Fruit fly (Drosophila melanogaster): Measurements from ENCODE around the gene pros.

pros gene

DNA sequence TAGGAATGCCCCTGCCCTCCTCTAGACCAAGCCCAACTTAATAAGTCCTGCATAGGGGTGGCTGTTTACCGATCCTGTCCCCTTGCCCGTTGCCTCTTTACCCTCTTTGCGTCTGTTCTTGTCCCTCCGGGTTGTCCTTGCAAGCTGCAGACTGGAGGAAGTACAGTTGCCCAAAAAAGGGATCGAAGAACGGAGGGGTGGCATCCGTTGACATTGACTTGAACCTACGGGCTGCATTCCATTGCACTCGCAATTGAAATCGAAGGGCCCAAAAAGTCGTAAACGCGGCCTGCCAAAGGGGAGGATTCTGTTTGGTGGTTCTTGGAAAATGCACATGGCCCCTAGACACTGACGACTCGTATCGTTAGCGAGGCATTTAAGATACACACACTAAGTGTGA is 42.1 kb downstream of the pros start:
- TF ChIP-seq Myc (optimal IDR thresholded peaks at IDR 0.05) (no peak), ttk (optimal IDR thresholded peaks at IDR 0.05) (no peak), psq (optimal IDR thresholded peaks at IDR 0.05) (no peak), Sin3A (optimal IDR thresholded peaks at IDR 0.05) (no peak), insv (optimal IDR thresholded peaks at IDR 0.05) (no peak), h (optimal IDR thresholded peaks at IDR 0.05) (no peak)

dm6 chr3R:11370805-11371204 is 42.5 kb downstream of the pros start:
- TF ChIP-seq Sin3A (optimal IDR thresholded peaks at IDR 0.05) (no peak), ttk (optimal IDR thresholded peaks at IDR 0.05) (no peak), insv (optimal IDR thresholded peaks at IDR 0.05) (no peak), Myc (optimal IDR thresholded peaks at IDR 0.05) (no peak), psq (optimal IDR thresholded peaks at IDR 0.05) (no peak)

DNA sequence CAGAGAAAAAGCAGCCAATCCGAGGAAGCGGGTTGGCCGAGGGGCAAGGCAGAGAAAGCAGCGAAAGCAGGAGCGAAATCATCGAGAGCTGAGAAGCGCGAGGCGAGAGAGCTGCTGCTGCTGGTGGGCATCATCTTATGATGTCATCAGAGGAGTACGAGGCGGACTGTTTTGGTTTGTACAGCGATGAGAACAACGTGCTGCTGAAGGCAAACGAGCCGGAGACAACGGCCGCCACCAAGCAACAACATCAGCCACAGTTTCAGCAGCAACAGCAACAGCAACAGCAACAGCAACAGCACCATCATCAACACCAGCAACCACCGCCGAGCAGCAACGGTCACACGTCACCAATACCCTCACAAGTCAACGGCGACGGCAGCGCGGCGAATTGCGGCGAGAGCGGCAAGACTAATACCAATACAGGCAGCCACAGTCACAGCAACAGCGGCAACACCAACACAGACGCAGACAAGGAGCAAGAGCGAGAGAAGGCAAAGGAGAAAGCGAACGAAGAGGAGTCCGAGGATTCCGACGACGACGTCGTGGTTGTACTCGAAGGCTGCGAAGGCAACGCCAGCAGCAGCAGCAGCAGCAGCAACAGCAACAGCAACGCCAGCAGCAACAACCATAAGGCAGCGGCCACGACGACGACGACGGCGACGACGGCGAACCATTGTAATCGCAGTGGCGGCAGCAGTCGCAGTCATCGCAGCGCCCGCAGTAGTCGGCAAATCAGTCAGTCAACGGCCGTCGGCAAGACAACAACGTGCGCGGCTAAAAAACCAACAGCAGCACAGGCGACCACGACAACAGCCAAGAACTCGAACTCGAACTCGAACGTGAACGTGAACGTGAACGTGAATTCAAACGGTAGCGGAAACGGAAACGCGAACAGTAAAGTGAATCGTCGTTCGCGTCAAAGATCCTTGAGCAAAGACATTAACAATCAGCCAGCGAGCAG is 44.1 kb downstream of the pros start:
- no peak for TF ChIP-seq Sin3A (optimal IDR thresholded peaks at IDR 0.05)
- TF ChIP-seq h (optimal IDR thresholded peaks at IDR 0.05), result no peak
- no peak for TF ChIP-seq Myc (optimal IDR thresholded peaks at IDR 0.05)
- no peak for TF ChIP-seq ttk (optimal IDR thresholded peaks at IDR 0.05)
- no peak for TF ChIP-seq insv (optimal IDR thresholded peaks at IDR 0.05)
- TF ChIP-seq psq (optimal IDR thresholded peaks at IDR 0.05), result no peak

- TF ChIP-seq insv (optimal IDR thresholded peaks at IDR 0.05) (no peak), psq (optimal IDR thresholded peaks at IDR 0.05) (no peak), ttk (optimal IDR thresholded peaks at IDR 0.05) (no peak), Sin3A (optimal IDR thresholded peaks at IDR 0.05) (no peak), h (optimal IDR thresholded peaks at IDR 0.05) (no peak), Myc (optimal IDR thresholded peaks at IDR 0.05) (no peak)
These were observed 46.9 kb downstream of the pros start for dm6 chr3R:11375142-11375541.

DNA sequence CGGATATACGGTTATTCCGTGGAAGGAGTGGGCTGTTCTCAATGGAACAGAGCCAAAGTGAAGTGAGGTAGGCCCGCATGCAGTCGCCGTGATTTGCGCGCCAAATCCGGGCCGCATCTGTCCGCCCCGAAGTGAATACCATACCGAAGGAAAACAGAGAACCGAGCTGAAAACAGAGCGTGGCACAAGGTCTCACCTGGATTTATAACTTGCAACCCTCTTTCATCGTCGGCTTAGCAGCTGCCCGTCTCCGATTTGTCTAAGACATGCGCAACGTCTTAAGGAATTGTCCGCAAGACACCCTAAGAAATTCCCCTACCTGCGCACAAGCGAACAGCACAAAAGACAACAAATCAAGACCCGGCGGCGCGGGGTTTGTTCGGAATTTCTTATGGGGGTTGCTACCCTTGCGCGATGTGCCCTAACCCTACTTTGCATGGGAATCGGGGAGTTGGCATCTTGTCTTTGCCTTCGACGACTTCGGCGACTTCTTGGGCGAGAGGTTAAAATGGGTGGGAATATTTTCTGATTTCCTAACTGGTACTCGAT is 50.4 kb downstream of the pros start:
- TF ChIP-seq h (optimal IDR thresholded peaks at IDR 0.05), result no peak
- TF ChIP-seq ttk (optimal IDR thresholded peaks at IDR 0.05), result no peak
- no peak for TF ChIP-seq Myc (optimal IDR thresholded peaks at IDR 0.05)
- no peak for TF ChIP-seq insv (optimal IDR thresholded peaks at IDR 0.05)
- TF ChIP-seq Sin3A (optimal IDR thresholded peaks at IDR 0.05), result no peak
- no peak for TF ChIP-seq psq (optimal IDR thresholded peaks at IDR 0.05)

DNA sequence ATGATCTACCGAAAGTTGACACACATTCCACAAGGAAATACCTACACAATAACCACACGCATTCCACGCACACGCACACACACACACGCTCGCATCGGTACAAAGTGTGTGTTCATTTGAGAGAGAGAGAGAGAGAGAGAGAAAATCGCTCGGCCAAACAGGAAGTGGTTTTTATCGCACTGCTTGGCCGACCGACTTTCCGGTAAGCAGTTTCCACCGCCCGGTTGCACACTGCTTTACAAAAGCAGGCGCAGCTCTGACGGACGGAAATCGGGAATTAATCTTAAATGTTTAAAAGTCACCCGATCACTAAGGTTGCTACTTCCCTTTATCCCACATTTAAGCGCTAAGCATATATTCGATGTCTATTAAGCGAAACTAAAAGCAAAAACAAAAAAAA is 64.5 kb downstream of the pros start:
- TF ChIP-seq h (optimal IDR thresholded peaks at IDR 0.05), result no peak
- TF ChIP-seq insv (optimal IDR thresholded peaks at IDR 0.05), result no peak
- no peak for TF ChIP-seq Myc (optimal IDR thresholded peaks at IDR 0.05)
- no peak for TF ChIP-seq Sin3A (optimal IDR thresholded peaks at IDR 0.05)
- TF ChIP-seq ttk (optimal IDR thresholded peaks at IDR 0.05), result no peak
- no peak for TF ChIP-seq psq (optimal IDR thresholded peaks at IDR 0.05)

dm6 chr3R:11393896-11394295 is 65.6 kb downstream of the pros start:
- no peak for TF ChIP-seq psq (optimal IDR thresholded peaks at IDR 0.05)
- no peak for TF ChIP-seq Myc (optimal IDR thresholded peaks at IDR 0.05)
- no peak for TF ChIP-seq h (optimal IDR thresholded peaks at IDR 0.05)
- no peak for TF ChIP-seq insv (optimal IDR thresholded peaks at IDR 0.05)
- TF ChIP-seq Sin3A (optimal IDR thresholded peaks at IDR 0.05), result no peak
- no peak for TF ChIP-seq ttk (optimal IDR thresholded peaks at IDR 0.05)

DNA sequence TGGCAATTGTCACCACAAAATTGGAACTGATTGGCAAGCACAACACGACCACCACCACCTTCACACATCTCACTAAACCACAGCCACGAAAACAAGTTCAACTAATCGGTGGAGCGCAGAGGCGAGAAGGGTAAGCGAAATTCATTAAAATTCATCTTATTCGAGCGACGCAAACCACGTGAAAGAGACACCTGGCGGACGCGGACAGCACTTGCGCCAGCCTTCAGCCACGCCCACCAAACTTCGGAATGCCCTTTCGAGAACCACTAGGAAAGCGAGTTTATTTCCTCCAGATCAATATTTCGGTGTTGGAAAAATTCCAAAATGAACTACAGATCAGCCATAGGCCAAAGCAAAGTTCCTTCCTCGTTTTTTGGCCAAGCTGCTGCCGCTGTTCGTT is 67.3 kb downstream of the pros start:
- TF ChIP-seq insv (optimal IDR thresholded peaks at IDR 0.05) (no peak), h (optimal IDR thresholded peaks at IDR 0.05) (no peak), Sin3A (optimal IDR thresholded peaks at IDR 0.05) (no peak), ttk (optimal IDR thresholded peaks at IDR 0.05) (no peak), Myc (optimal IDR thresholded peaks at IDR 0.05) (no peak), psq (optimal IDR thresholded peaks at IDR 0.05) (no peak)

DNA sequence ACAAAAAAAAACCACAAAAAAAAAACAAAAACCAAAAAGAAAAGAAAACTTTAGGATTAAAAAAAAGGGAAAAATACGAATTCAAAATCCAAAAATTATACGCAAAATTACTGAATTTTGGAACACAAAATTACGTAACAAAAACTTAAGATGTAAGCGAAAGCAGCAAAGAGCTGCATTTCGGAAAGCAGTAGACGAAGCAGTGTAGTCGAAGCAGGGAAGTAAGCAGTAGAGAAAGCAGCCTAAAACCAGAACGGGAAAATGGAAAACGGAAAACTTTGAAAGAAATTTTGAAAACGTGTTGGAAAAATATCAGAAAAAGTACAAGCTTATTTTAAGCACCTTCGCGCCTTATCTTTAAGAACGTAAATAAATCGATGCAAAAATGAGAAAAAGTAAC is 74.6 kb downstream of the pros start:
- no peak for TF ChIP-seq Sin3A (optimal IDR thresholded peaks at IDR 0.05)
- no peak for TF ChIP-seq Myc (optimal IDR thresholded peaks at IDR 0.05)
- TF ChIP-seq insv (optimal IDR thresholded peaks at IDR 0.05), result no peak
- TF ChIP-seq ttk (optimal IDR thresholded peaks at IDR 0.05), result no peak
- no peak for TF ChIP-seq psq (optimal IDR thresholded peaks at IDR 0.05)
- no peak for TF ChIP-seq h (optimal IDR thresholded peaks at IDR 0.05)

dm6 chr3R:11407733-11408134 is 79.5 kb downstream of the pros start, which contains the start of gene mRpL40:
mRpL40 (plus strand) TSS chr3R:11407918.
- TF ChIP-seq ttk (optimal IDR thresholded peaks at IDR 0.05), result no peak
- TF ChIP-seq h (optimal IDR thresholded peaks at IDR 0.05), result no peak
- no peak for TF ChIP-seq Sin3A (optimal IDR thresholded peaks at IDR 0.05)

dm6 chr3R:11409667-11410137 is 81.4 kb downstream of the pros start, which contains the start of the genes mgr and Irbp:
mgr (minus strand) TSS chr3R:11409875.
Irbp (plus strand) TSS chr3R:11410047.
- TF ChIP-seq psq (optimal IDR thresholded peaks at IDR 0.05) (no peak), Myc (optimal IDR thresholded peaks at IDR 0.05) (no peak), ttk (optimal IDR thresholded peaks at IDR 0.05) (no peak), Sin3A (optimal IDR thresholded peaks at IDR 0.05) (no peak), insv (optimal IDR thresholded peaks at IDR 0.05) (no peak), h (optimal IDR thresholded peaks at IDR 0.05) (no peak)

DNA sequence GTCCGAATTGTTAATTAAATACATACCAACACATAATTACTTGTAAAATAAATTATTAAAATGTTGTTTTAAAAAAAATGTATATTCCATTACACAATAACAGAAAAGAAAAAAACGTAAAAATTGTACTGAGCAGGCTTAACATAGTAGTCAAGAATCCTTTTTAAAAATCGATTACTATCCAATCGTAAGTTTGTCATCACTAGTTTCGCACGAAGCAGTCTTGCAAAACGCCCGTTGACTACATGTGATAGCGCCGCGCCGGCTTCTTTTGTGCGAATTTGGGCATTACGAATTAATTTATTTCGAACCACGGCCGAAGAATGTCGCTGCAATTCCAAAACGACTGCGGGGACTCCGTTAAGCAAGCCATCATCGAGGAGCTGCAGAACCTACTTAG is 84.1 kb downstream of the pros start, which contains the start of gene Ipo9:
TSS of gene Ipo9 (plus strand) at position 152 of the 400 bp plus-strand sequence.
- no peak for TF ChIP-seq psq (optimal IDR thresholded peaks at IDR 0.05)
- TF ChIP-seq Myc (optimal IDR thresholded peaks at IDR 0.05), result no peak
- TF ChIP-seq Sin3A (optimal IDR thresholded peaks at IDR 0.05), result no peak
- TF ChIP-seq insv (optimal IDR thresholded peaks at IDR 0.05), result no peak
- TF ChIP-seq ttk (optimal IDR thresholded peaks at IDR 0.05), result no peak
- no peak for TF ChIP-seq h (optimal IDR thresholded peaks at IDR 0.05)
